Fruit fly (Drosophila melanogaster): Measurements from ENCODE around the gene CG6769.
A peak's percentile ranks its signal among the peaks of the same experiment; 100 is the strongest.

Gene CG6769

DNA sequence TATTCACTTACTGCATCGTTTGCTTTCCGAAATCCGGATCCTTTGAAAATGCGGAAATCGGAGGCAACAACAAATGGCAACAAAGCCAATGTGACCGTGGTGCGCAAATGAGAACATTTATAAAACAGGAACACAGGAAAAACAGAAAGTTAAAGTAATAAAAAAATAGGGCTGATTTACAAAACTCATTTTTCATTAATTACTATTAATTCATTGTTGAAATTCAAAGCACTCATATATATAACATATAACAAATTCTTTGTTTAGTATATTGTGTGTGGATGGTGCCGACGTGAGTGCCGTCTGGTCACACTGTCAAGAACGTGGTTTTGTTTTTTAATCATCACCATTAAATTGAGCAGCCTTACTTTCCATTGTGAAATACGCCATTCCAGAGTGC is at the start of gene CG6769, which contains the start of gene Arp8 (continued):
- TF ChIP-seq CG6254 (GFP tag; optimal IDR thresholded peaks at IDR 0.05) = no peak
- TF ChIP-seq sqz (GFP tag; optimal IDR thresholded peaks at IDR 0.05) = no peak
- TF ChIP-seq CG4282 (GFP tag; optimal IDR thresholded peaks at IDR 0.05) = no peak
- no peak for TF ChIP-seq pan (optimal IDR thresholded peaks at IDR 0.05)
- no peak for TF ChIP-seq pan (GFP tag; optimal IDR thresholded peaks at IDR 0.05 in 1 of 2, IDR thresholded peaks at IDR 0.05 in 1 of 2)
- TF ChIP-seq CG17385 (GFP tag; optimal IDR thresholded peaks at IDR 0.05) = no peak
- no peak for TF ChIP-seq CG34422 (GFP tag; IDR thresholded peaks at IDR 0.05)
- TF ChIP-seq bowl (GFP tag; IDR thresholded peaks at IDR 0.05) = no peak
- TF ChIP-seq ro (GFP tag; IDR thresholded peaks at IDR 0.05) = no peak
- TF ChIP-seq H2.0 (GFP tag; IDR thresholded peaks at IDR 0.05) = no peak
- peak; percentile 52 for TF ChIP-seq CG10267 (tag; optimal IDR thresholded peaks at IDR 0.05)
- peak; percentile 28 for TF ChIP-seq CG4617 (GFP tag; optimal IDR thresholded peaks at IDR 0.05; ENCODE audit: borderline replicate concordance)
- no peak for TF ChIP-seq CG2202 (tag; optimal IDR thresholded peaks at IDR 0.05)
- TF ChIP-seq klu (GFP tag; IDR thresholded peaks at IDR 0.05) = no peak
- TF ChIP-seq CG10565 (GFP tag; optimal IDR thresholded peaks at IDR 0.05) = no peak
- TF ChIP-seq CG8388 (GFP tag; optimal IDR thresholded peaks at IDR 0.05) = peak; percentile 11
- TF ChIP-seq CG6689 (GFP tag; IDR thresholded peaks at IDR 0.05) = no peak
- TF ChIP-seq CG1529 (GFP tag; optimal IDR thresholded peaks at IDR 0.05) = no peak
- no peak for TF ChIP-seq CG17912 (GFP tag; optimal IDR thresholded peaks at IDR 0.05)
- no peak for TF ChIP-seq jumu (GFP tag; optimal IDR thresholded peaks at IDR 0.05)
- no peak for TF ChIP-seq chinmo (GFP tag; IDR thresholded peaks at IDR 0.05; ENCODE audit: partially characterized antibody)
- TF ChIP-seq CG14014 (GFP tag; IDR thresholded peaks at IDR 0.05) = no peak
- no peak for TF ChIP-seq CG5953 (GFP tag; IDR thresholded peaks at IDR 0.05)
- no peak for TF ChIP-seq schlank (tag; optimal IDR thresholded peaks at IDR 0.05)
- TF ChIP-seq CG17568 (GFP tag; optimal IDR thresholded peaks at IDR 0.05) = no peak
- TF ChIP-seq bigmax (GFP tag; optimal IDR thresholded peaks at IDR 0.05) = no peak
- TF ChIP-seq Fer2 (tag; optimal IDR thresholded peaks at IDR 0.05) = no peak
- no peak for TF ChIP-seq CG7839 (tag; optimal IDR thresholded peaks at IDR 0.05)
- TF ChIP-seq ems (GFP tag; optimal IDR thresholded peaks at IDR 0.05) = no peak
- TF ChIP-seq CG11695 (GFP tag; IDR thresholded peaks at IDR 0.05) = no peak
- no peak for TF ChIP-seq Stat92E (GFP tag; optimal IDR thresholded peaks at IDR 0.05)
- TF ChIP-seq B-H1 (GFP tag; IDR thresholded peaks at IDR 0.05) = no peak
- TF ChIP-seq tll (GFP tag; optimal IDR thresholded peaks at IDR 0.05) = no peak
- no peak for TF ChIP-seq Nf-YB (GFP tag; optimal IDR thresholded peaks at IDR 0.05)
- no peak for TF ChIP-seq CG4707 (GFP tag; optimal IDR thresholded peaks at IDR 0.05)
- TF ChIP-seq Trl (optimal IDR thresholded peaks at IDR 0.05) = no peak
- no peak for TF ChIP-seq Trl (GFP tag; optimal IDR thresholded peaks at IDR 0.05)
- no peak for TF ChIP-seq zen2 (GFP tag; IDR thresholded peaks at IDR 0.05; ENCODE audit: partially characterized antibody)
- TF ChIP-seq CG2116 (GFP tag; optimal IDR thresholded peaks at IDR 0.05) = peak; percentile 53
- TF ChIP-seq HLH3B (GFP tag; IDR thresholded peaks at IDR 0.05) = no peak
- TF ChIP-seq unc-4 (GFP tag; IDR thresholded peaks at IDR 0.05; ENCODE audit: partially characterized antibody) = 0 out of 2 replicates have a peak, but pooled peaks have one; percentile 18
- no peak for TF ChIP-seq Hand (GFP tag; optimal IDR thresholded peaks at IDR 0.05)
- no peak for TF ChIP-seq Gug (GFP tag; IDR thresholded peaks at IDR 0.05)
- TF ChIP-seq dpn (GFP tag; optimal IDR thresholded peaks at IDR 0.05) = peak in 1 of 2 experiments; percentile 16
- no peak for TF ChIP-seq luna (GFP tag; optimal IDR thresholded peaks at IDR 0.05)
- TF ChIP-seq ranshi (GFP tag; IDR thresholded peaks at IDR 0.05) = no peak
- no peak for TF ChIP-seq CG15696 (tag; optimal IDR thresholded peaks at IDR 0.05)
- TF ChIP-seq CG18011 (GFP tag; optimal IDR thresholded peaks at IDR 0.05) = no peak
- no peak for TF ChIP-seq Spps (tag; optimal IDR thresholded peaks at IDR 0.05)
- TF ChIP-seq CG11085 (GFP tag; IDR thresholded peaks at IDR 0.05) = no peak
- TF ChIP-seq C15 (GFP tag; IDR thresholded peaks at IDR 0.05) = no peak
- TF ChIP-seq slou (GFP tag; optimal IDR thresholded peaks at IDR 0.05) = no peak

All from whole organism, embryonic.